Worm (Caenorhabditis elegans): ENCODE measurements around the gene M153.5.

The M153.5 gene

DNA sequence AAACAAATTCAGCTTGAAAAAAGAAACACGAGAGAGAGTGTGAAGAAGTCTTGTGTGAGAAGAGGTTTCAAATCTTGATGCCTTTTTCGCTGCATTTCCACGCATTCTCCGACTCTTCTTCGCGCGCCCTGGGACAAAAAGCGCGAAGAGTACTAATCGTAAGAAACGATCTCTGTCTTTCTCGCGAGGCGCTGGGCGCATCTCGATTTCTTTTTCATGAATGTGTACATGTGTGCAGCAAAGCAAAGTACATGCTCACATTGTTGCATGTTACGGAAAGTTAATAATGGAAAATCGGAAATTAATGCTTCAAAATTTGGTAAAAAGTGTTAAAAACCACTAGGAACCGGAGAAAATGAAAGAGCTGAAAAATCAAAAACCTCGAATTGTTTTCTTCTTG, 33.7 kb downstream of the M153.5 start:
- TF ChIP-seq dmd-9 (GFP tag; IDR thresholded peaks at IDR 0.05) (no peak), tag-97 (GFP tag; IDR thresholded peaks at IDR 0.05) (no peak), mes-2 (tag; optimal IDR thresholded peaks at IDR 0.05; ENCODE audit: poor library complexity, severe bottlenecking) (peak; percentile 21), hlh-30 (tag; optimal IDR thresholded peaks at IDR 0.05; ENCODE audit: insufficient read depth) (peak; percentile 31), hmg-1.1 (GFP tag; IDR thresholded peaks at IDR 0.05) (peak; percentile 46), nhr-6 (tag; optimal IDR thresholded peaks at IDR 0.05) (no peak), aha-1 (tag) (peak; percentile 85), mdl-1 (tag; optimal IDR thresholded peaks at IDR 0.05) (peak in 1 of 2 experiments; percentile 12), mep-1 (tag; optimal IDR thresholded peaks at IDR 0.05) (peak; percentile 21), R02D3.7 (tag; optimal IDR thresholded peaks at IDR 0.05) (no peak)

DNA sequence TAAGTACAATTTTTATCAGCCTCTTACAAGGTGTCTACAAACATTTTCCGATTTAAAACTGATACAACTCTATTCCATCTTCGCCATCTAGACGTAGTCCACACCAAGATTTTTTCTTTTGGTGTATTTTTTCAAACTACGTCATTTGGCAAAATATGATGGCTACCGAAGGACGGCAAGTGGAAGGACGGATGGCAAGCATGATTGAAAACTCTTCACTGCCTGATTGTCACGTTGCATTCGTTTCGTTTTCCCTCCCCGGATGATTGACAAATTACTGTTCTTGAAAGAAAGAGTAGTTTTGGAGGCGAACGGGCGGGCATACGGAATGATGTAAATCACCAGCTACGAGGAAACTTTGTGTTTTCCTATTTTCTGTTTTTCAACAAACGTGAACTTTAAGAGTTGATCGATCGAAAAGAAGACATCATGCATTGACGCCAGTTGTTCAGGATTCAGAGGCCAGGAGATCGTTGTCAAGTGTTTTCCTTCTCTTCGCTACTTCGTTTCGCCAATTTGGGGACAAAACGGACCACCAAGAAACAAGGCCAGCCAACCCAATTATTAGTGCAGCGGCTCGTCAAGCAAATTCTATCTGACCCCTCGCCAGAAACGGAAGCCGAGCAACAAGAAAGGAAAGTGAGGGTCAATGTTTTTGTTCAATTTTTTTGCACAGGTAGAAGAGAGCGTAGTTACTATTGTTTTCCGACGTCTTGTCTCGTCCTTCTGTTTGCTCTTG, 34.7 kb downstream of the M153.5 start:
- no peak for TF ChIP-seq lin-39 (tag; optimal IDR thresholded peaks at IDR 0.05)
- TF ChIP-seq nhr-6 (tag; optimal IDR thresholded peaks at IDR 0.05): no peak
- no peak for TF ChIP-seq php-3 (GFP tag; IDR thresholded peaks at IDR 0.05)
- peak; percentile 72 for TF ChIP-seq aha-1 (tag)
- no peak for TF ChIP-seq mdl-1 (tag; optimal IDR thresholded peaks at IDR 0.05)
- peak; percentile 34 for TF ChIP-seq hlh-30 (tag; optimal IDR thresholded peaks at IDR 0.05; ENCODE audit: insufficient read depth)
- peak in 1 of 2 experiments; percentile 69 for TF ChIP-seq unc-62 (GFP tag; optimal IDR thresholded peaks at IDR 0.05 in 1 of 2)
- no peak for TF ChIP-seq unc-62 (tag; optimal IDR thresholded peaks at IDR 0.05)
- no peak for TF ChIP-seq lin-38 (GFP tag; IDR thresholded peaks at IDR 0.05)
- TF ChIP-seq R02D3.7 (tag; optimal IDR thresholded peaks at IDR 0.05): no peak

DNA sequence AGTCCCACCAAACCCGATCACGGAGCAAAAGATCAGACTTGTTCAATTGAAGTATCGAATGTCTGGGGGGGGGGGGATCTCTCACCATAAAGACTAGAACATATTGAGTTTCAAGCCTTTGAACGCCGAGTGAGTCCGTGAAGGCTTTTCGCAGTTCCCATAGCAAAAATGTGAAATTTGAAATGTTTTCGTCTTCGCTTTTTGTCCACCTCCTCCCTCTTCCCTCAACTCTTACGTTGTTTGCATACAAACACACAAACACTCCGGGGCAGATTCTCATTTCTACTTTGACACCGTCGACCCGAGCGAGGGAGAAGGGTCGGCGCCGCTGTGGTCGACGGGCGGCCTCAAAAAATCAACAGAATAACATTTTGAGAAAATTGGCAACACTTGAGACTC, 35.3 kb downstream of the M153.5 start:
- TF ChIP-seq daf-16 (GFP tag; optimal IDR thresholded peaks at IDR 0.05): peak in 1 of 2 experiments; percentile 54
- TF ChIP-seq daf-16 (tag; optimal IDR thresholded peaks at IDR 0.05): peak; percentile 41
- peak; percentile 20 for TF ChIP-seq dve-1 (tag; optimal IDR thresholded peaks at IDR 0.05; ENCODE audit: insufficient read depth)
- no peak for TF ChIP-seq unc-130 (GFP tag; optimal IDR thresholded peaks at IDR 0.05)
- TF ChIP-seq aha-1 (tag): peak; percentile 26
- peak; percentile 32 for TF ChIP-seq hlh-11 (tag; optimal IDR thresholded peaks at IDR 0.05)
- TF ChIP-seq pha-4 (GFP tag; IDR thresholded peaks at IDR 0.05): peak; percentile 58
- TF ChIP-seq pha-4 (tag; optimal IDR thresholded peaks at IDR 0.05): peak; percentile 11
- TF ChIP-seq gei-8 (GFP tag; optimal IDR thresholded peaks at IDR 0.05): no peak
- TF ChIP-seq dmd-6 (GFP tag; IDR thresholded peaks at IDR 0.05): no peak

DNA sequence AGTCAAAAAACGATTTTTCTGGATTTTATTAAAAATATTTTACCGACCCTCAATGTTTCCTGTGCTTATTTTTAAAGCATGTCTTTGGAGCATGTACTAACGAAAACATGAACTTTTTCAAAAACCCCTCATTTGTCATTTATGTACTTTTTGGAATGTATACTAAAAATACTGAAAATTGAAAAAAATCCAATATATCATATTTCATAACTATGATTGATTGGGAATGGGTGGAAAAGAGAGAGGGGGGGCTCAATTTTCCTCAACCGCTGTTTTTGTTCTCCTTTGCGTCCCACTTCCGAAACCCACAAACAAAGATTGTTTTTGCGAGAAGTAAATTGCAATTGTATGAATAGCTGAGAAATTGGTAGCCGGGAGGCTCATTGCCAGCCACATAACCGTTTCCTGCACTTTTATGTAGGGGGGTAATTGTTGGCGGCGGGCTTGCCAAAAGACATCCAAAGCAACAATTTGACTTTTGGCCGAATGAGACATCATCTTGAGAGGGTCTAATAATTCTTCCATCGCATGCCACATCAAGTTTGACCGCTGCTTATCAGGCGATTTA, 36.1 kb downstream of the M153.5 start:
- TF ChIP-seq egl-43 (GFP tag; IDR thresholded peaks at IDR 0.05) (peak; percentile 35; the same call in 1 of the 2 replicates), nhr-42 (GFP tag; IDR thresholded peaks at IDR 0.05) (no peak), daf-19 (GFP tag; conservative IDR thresholded peaks at IDR 0.05) (0 out of 2 replicates have a peak, but pooled peaks have one; percentile 11)

DNA sequence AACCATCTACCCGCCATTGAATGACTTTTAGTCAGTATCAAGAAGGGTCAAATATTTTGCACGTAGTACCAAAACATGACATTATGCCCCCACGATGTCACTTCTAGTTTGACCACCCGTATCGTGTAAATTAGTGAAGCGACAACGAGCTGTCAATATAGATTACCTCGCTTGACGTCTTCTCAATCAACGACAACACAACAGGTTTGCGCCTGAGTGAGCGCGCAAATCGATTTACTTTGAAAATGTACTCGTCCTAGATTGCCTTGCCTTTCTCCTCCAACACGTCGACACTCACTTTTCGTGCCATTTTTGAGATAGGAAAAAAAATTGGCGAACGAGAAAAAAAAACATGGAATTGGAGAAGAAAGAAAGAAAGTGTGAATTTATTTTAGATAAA, 36.9 kb downstream of the M153.5 start:
- TF ChIP-seq hlh-11 (tag; optimal IDR thresholded peaks at IDR 0.05) (peak; percentile 45), mep-1 (tag; optimal IDR thresholded peaks at IDR 0.05) (peak; percentile 42), unc-62 (GFP tag; optimal IDR thresholded peaks at IDR 0.05 in 1 of 2) (peak in 1 of 2 experiments; percentile 99), unc-62 (tag; optimal IDR thresholded peaks at IDR 0.05) (no peak), hlh-30 (tag; optimal IDR thresholded peaks at IDR 0.05; ENCODE audit: insufficient read depth) (no peak), nhr-41 (GFP tag; IDR thresholded peaks at IDR 0.05) (no peak), ceh-20 (GFP tag; IDR thresholded peaks at IDR 0.05) (0 out of 2 replicates have a peak, but pooled peaks have one; percentile 64), dve-1 (tag; optimal IDR thresholded peaks at IDR 0.05; ENCODE audit: insufficient read depth) (peak; percentile 35), ctbp-1 (GFP tag; IDR thresholded peaks at IDR 0.05) (0 out of 2 replicates have a peak, but pooled peaks have one; percentile 16), nhr-28 (tag; optimal IDR thresholded peaks at IDR 0.05) (peak; percentile 34), dmd-6 (GFP tag; IDR thresholded peaks at IDR 0.05) (peak; percentile 27), F26F4.8 (GFP tag; conservative IDR thresholded peaks at IDR 0.05) (no peak), hif-1 (tag; optimal IDR thresholded peaks at IDR 0.05) (peak in 1 of 2 experiments; percentile 1), lsy-2 (tag; optimal IDR thresholded peaks at IDR 0.05) (peak in 1 of 2 experiments; percentile 28), nhr-25 (tag; optimal IDR thresholded peaks at IDR 0.05; ENCODE audit: borderline replicate concordance, insufficient read depth) (peak; percentile 57), F49E8.2 (tag; optimal IDR thresholded peaks at IDR 0.05; ENCODE audit: borderline replicate concordance) (no peak), mdl-1 (tag; optimal IDR thresholded peaks at IDR 0.05) (peak in 1 of 2 experiments; percentile 38), zfp-3 (GFP tag; conservative IDR thresholded peaks at IDR 0.05) (no peak), aha-1 (tag) (peak; percentile 74), nhr-48 (tag; optimal IDR thresholded peaks at IDR 0.05) (peak; percentile 22)

Measured in whole organism, L4 larva.